Fruit fly (Drosophila melanogaster): Measurements from ENCODE around the gene Wnt4.
A peak's percentile ranks its signal among the peaks of the same experiment; 100 is the strongest.

Gene Wnt4

dm6 chr2L:7264396-7264795 lies 12.6 kb downstream of the Wnt4 start (continued):
- TF ChIP-seq CG17359 (tag; optimal IDR thresholded peaks at IDR 0.05) (peak; percentile 45), BEAF-32 (GFP tag; optimal IDR thresholded peaks at IDR 0.05) (no peak), Sox102F (GFP tag; optimal IDR thresholded peaks at IDR 0.05) (peak; percentile 40), peb (GFP tag; IDR thresholded peaks at IDR 0.05) (no peak), HLH3B (GFP tag; IDR thresholded peaks at IDR 0.05) (no peak), CG13296 (GFP tag; optimal IDR thresholded peaks at IDR 0.05) (no peak), CG3163 (GFP tag; optimal IDR thresholded peaks at IDR 0.05) (no peak), Ssrp (tag; optimal IDR thresholded peaks at IDR 0.05) (peak; percentile 27), CG10267 (tag; optimal IDR thresholded peaks at IDR 0.05) (peak; percentile 6), CG18262 (tag; optimal IDR thresholded peaks at IDR 0.05) (peak; percentile 40), CHES-1-like (GFP tag; optimal IDR thresholded peaks at IDR 0.05) (no peak), tap (tag; optimal IDR thresholded peaks at IDR 0.05) (peak; percentile 21), fd102C (GFP tag; optimal IDR thresholded peaks at IDR 0.05) (no peak), hb (GFP tag; IDR thresholded peaks at IDR 0.05; ENCODE audit: partially characterized antibody) (no peak), gsb-n (tag; optimal IDR thresholded peaks at IDR 0.05) (no peak), bigmax (GFP tag; optimal IDR thresholded peaks at IDR 0.05) (no peak), Ets65A (GFP tag) (no peak), zen2 (GFP tag; IDR thresholded peaks at IDR 0.05; ENCODE audit: partially characterized antibody) (no peak), row (GFP tag; IDR thresholded peaks at IDR 0.05) (peak; percentile 14; the same call in 1 of the 3 replicates), zfh2 (GFP tag; optimal IDR thresholded peaks at IDR 0.05) (no peak), CG9727 (GFP tag; optimal IDR thresholded peaks at IDR 0.05) (no peak), pfk (GFP tag; optimal IDR thresholded peaks at IDR 0.05) (no peak), CG14860 (GFP tag; IDR thresholded peaks at IDR 0.05; ENCODE audit: partially characterized antibody) (no peak), croc (GFP tag; conservative IDR thresholded peaks at IDR 0.05) (no peak), rib (GFP tag; IDR thresholded peaks at IDR 0.05) (no peak), Atf-2 (GFP tag; optimal IDR thresholded peaks at IDR 0.05) (no peak), CG4360 (GFP tag; IDR thresholded peaks at IDR 0.05) (no peak), CG16863 (GFP tag; optimal IDR thresholded peaks at IDR 0.05) (no peak), CG2712 (tag; optimal IDR thresholded peaks at IDR 0.05) (peak; percentile 50), eve (GFP tag; optimal IDR thresholded peaks at IDR 0.05) (peak in 1 of 2 experiments; percentile 22), tll (GFP tag; optimal IDR thresholded peaks at IDR 0.05) (no peak), CG30431 (GFP tag; optimal IDR thresholded peaks at IDR 0.05) (no peak), CG3065 (GFP tag; optimal IDR thresholded peaks at IDR 0.05) (no peak), fu2 (GFP tag; optimal IDR thresholded peaks at IDR 0.05) (no peak), CG2678 (tag; optimal IDR thresholded peaks at IDR 0.05) (peak; percentile 39), YL-1 (GFP tag; optimal IDR thresholded peaks at IDR 0.05) (no peak), ems (GFP tag; optimal IDR thresholded peaks at IDR 0.05) (no peak), E2f1 (GFP tag; IDR thresholded peaks at IDR 0.05) (no peak), Nf-YC (tag; optimal IDR thresholded peaks at IDR 0.05) (no peak), CG8089 (GFP tag; optimal IDR thresholded peaks at IDR 0.05) (no peak), dysf (GFP tag; IDR thresholded peaks at IDR 0.05) (0 out of 3 replicates have a peak, but pooled peaks have one; percentile 31), nau (GFP tag; optimal IDR thresholded peaks at IDR 0.05) (no peak), sisA (GFP tag; IDR thresholded peaks at IDR 0.05) (no peak), CG31441 (GFP tag; IDR thresholded peaks at IDR 0.05) (0 out of 2 replicates have a peak, but pooled peaks have one; percentile 31), ato (GFP tag; IDR thresholded peaks at IDR 0.05; ENCODE audit: partially characterized antibody) (no peak), PHDP (tag; optimal IDR thresholded peaks at IDR 0.05) (peak; percentile 14), z (GFP tag; IDR thresholded peaks at IDR 0.05) (no peak), pnt (GFP tag; optimal IDR thresholded peaks at IDR 0.05) (no peak), unpg (GFP tag; optimal IDR thresholded peaks at IDR 0.05) (peak; percentile 18), hkb (optimal IDR thresholded peaks at IDR 0.05) (no peak), hkb (GFP tag; IDR thresholded peaks at IDR 0.05) (no peak), MBD-R2 (GFP tag; IDR thresholded peaks at IDR 0.05) (no peak)

Data from whole organism, embryonic.